Fruit fly (Drosophila melanogaster): ENCODE measurements around the gene amd.

The amd gene

dm6 chr2L:19163143-19163974, 53.4 kb downstream of the amd start (continued):
- TF ChIP-seq ind (GFP tag; optimal IDR thresholded peaks at IDR 0.05) (no peak), ewg (GFP tag; optimal IDR thresholded peaks at IDR 0.05) (no peak), Gug (GFP tag; IDR thresholded peaks at IDR 0.05) (no peak), NFAT (GFP tag; IDR thresholded peaks at IDR 0.05) (no peak), CG2199 (GFP tag; IDR thresholded peaks at IDR 0.05) (peak; percentile 74; the same call in 1 of the 3 replicates), az2 (GFP tag; optimal IDR thresholded peaks at IDR 0.05) (no peak), Lpt (GFP tag; optimal IDR thresholded peaks at IDR 0.05) (no peak), chm (GFP tag; IDR thresholded peaks at IDR 0.05) (no peak), wek (GFP tag; optimal IDR thresholded peaks at IDR 0.05) (no peak), bbx (GFP tag; IDR thresholded peaks at IDR 0.05; ENCODE audit: partially characterized antibody) (no peak), jigr1 (GFP tag; IDR thresholded peaks at IDR 0.05) (no peak), CG11696 (GFP tag; IDR thresholded peaks at IDR 0.05) (no peak), CG15073 (GFP tag; optimal IDR thresholded peaks at IDR 0.05) (no peak), CG8478 (optimal IDR thresholded peaks at IDR 0.05) (no peak), CG8944 (GFP tag; optimal IDR thresholded peaks at IDR 0.05) (no peak), kay (GFP tag; optimal IDR thresholded peaks at IDR 0.05) (no peak), dm (GFP tag; optimal IDR thresholded peaks at IDR 0.05) (no peak), pfk (GFP tag; optimal IDR thresholded peaks at IDR 0.05) (peak; percentile 90), CG31441 (GFP tag; IDR thresholded peaks at IDR 0.05) (peak; percentile 27; the same call in 1 of the 2 replicates), CG18011 (GFP tag; optimal IDR thresholded peaks at IDR 0.05) (no peak), E2f1 (GFP tag; IDR thresholded peaks at IDR 0.05) (no peak), CG12659 (GFP tag; optimal IDR thresholded peaks at IDR 0.05) (no peak), Sry-β (GFP tag; optimal IDR thresholded peaks at IDR 0.05) (no peak), trem (tag; optimal IDR thresholded peaks at IDR 0.05) (no peak), Drgx (GFP tag; IDR thresholded peaks at IDR 0.05) (0 out of 2 replicates have a peak, but pooled peaks have one; percentile 22), ttk (GFP tag; IDR thresholded peaks at IDR 0.05) (no peak)
